Fruit fly (Drosophila melanogaster): ENCODE results near the gene alphaTub85E.

alphaTub85E gene

DNA sequence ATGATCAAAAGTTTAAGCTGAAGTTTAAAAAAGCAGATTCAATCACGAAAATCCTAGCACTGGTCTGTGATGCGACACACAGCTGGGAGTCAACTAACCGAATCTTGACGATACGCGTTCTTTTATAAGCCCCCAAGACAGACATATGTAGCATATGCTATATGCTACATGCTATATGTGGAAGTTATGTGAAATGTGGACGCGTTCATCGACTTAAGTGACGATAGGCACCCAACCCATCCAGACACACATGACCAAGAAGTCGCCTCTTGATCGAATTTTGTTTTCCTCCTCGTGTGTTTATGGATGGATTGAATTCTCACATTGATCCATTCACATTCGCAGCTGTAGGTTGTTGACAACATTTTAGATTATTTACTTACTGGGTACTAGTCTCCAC lies at the start of gene alphaTub85E:
TSS of gene alphaTub85E (minus strand) at position 101 of the 400 bp plus-strand sequence.
- TF ChIP-seq CG8478 (optimal IDR thresholded peaks at IDR 0.05) (no peak), pan (optimal IDR thresholded peaks at IDR 0.05) (no peak), EcR (GFP tag; optimal IDR thresholded peaks at IDR 0.05) (no peak)

DNA sequence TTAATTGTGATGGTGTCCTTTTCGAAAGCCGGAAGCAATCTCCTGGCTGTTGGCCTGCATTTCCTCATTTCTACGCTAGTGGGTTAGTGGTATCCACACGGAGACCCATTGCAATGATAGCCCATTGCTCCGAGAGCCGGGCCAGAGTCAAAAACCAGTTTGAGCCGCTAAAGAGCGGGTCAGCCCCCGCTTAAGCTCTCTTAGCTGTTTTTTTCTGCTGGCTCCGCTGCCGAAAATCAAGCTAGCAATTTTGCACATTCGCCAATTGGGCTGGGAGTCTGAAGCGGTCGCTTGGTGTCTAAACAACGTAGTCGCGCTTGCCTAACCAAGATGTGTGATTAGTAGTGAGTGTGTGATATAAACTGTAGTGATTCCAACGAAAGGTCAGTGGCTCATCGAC lies 46.7 kb upstream of the alphaTub85E start, which contains the start of gene CG12947:
TSS of gene CG12947 (plus strand) at position 301 of the 400 bp plus-strand sequence.
- TF ChIP-seq usp (GFP tag; optimal IDR thresholded peaks at IDR 0.05) (no peak), Dll (optimal IDR thresholded peaks at IDR 0.05) (no peak), EcR (GFP tag; optimal IDR thresholded peaks at IDR 0.05) (no peak), CG8478 (optimal IDR thresholded peaks at IDR 0.05) (no peak), psq (optimal IDR thresholded peaks at IDR 0.05) (no peak), pan (optimal IDR thresholded peaks at IDR 0.05) (no peak)

DNA sequence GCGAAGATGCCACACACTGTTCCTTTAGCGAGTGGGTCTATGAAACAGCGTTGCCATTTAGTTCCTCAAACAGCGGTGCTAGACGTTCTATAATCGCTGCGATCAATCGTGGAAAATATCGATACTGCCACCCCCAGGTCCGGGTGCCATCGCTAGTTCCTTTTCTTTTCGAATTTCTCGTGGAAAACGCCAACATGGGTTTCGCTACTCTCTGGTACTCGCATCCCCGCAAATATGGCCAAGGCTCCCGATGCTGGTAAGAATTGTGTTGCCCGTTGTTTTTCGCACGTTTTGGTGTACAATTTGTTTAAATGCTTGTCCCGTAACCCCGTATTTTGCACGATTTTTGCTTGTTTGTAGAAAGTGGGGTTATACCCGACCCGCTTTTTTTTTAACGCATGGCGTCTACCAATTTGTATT lies 44.9 kb upstream of the alphaTub85E start, which contains the start of gene RpS29:
TSS of gene RpS29 (plus strand) at position 102 of the 420 bp plus-strand sequence.
- TF ChIP-seq Dll (optimal IDR thresholded peaks at IDR 0.05) (no peak), usp (GFP tag; optimal IDR thresholded peaks at IDR 0.05) (no peak), CG8478 (optimal IDR thresholded peaks at IDR 0.05) (no peak), pan (optimal IDR thresholded peaks at IDR 0.05) (no peak), EcR (GFP tag; optimal IDR thresholded peaks at IDR 0.05) (no peak), psq (optimal IDR thresholded peaks at IDR 0.05) (no peak)

DNA sequence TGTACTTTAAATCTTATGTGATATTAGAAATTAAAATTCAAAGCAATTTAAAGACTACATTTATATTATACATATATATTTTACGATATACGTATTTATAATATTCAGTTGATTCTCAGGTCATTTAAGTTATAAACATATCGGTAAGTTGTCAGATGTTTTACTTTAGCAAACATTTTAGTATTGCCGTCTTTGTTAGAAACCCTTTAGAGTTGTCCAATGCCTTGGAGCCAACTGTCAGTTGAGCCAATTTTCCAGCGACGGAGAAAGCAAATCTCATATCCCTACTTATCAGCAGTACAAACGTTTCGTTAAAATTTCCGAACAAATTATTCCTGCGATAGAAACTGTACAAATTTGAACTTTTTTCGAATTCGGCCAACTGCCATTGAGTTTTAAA lies 41.8 kb upstream of the alphaTub85E start, which contains the start of gene topi:
TSS of gene topi (plus strand) at position 301 of the 400 bp plus-strand sequence.
- no peak for TF ChIP-seq pan (optimal IDR thresholded peaks at IDR 0.05)
- no peak for TF ChIP-seq EcR (GFP tag; optimal IDR thresholded peaks at IDR 0.05)
- TF ChIP-seq usp (GFP tag; optimal IDR thresholded peaks at IDR 0.05) = no peak
- no peak for TF ChIP-seq psq (optimal IDR thresholded peaks at IDR 0.05)
- no peak for TF ChIP-seq CG8478 (optimal IDR thresholded peaks at IDR 0.05)
- TF ChIP-seq Dll (optimal IDR thresholded peaks at IDR 0.05) = no peak

DNA sequence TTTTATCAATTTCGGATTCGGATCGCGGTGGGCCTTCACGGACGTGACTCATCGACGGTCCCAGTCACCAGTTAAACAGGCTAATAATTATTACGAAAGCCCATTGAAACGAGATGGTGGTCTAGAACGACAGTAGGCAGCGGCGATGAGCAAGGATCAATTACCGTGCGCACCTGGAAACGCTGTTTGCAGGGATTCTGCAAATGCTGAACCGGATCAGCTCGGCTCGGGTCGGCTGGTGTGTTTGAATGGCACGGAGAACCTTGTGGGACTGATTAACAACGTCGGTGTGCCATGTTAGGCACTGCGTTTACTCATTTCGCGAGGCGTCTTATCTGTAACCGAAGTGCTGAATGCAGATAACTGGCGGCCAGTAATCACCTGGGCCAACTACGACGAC lies 41.1 kb upstream of the alphaTub85E start, which contains the start of gene Whamy:
TSS of gene Whamy (minus strand) at position 273 of the 400 bp plus-strand sequence.
- TF ChIP-seq Dll (optimal IDR thresholded peaks at IDR 0.05) (no peak), usp (GFP tag; optimal IDR thresholded peaks at IDR 0.05) (no peak), CG8478 (optimal IDR thresholded peaks at IDR 0.05) (no peak), pan (optimal IDR thresholded peaks at IDR 0.05) (no peak), EcR (GFP tag; optimal IDR thresholded peaks at IDR 0.05) (no peak)

DNA sequence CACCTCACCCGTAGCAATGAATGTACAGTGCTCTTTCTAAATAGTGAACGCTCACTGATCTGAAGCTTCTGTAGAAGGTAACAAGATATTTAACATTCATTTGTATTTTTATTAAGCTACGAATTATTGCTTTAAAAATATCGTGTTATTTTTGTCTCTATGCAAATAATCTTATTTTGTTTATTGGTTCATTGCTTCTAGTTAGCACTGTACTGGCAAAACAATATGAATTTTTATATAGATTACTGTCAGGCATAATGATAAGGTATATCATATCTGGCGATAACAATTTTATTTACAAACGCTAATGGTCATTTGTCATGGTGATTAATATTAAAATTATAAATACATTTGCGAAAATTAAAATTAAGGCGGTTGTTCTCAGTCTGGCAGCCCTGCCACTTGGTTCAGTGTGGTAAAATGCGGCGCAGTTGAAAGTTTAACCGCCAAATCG lies 38.5 kb upstream of the alphaTub85E start, which contains the start of gene CG9471:
TSS of gene CG9471 (minus strand) at position 24 of the 454 bp plus-strand sequence.
- no peak for TF ChIP-seq usp (GFP tag; optimal IDR thresholded peaks at IDR 0.05)
- no peak for TF ChIP-seq EcR (GFP tag; optimal IDR thresholded peaks at IDR 0.05)
- TF ChIP-seq CG8478 (optimal IDR thresholded peaks at IDR 0.05) = no peak
- TF ChIP-seq pan (optimal IDR thresholded peaks at IDR 0.05) = no peak
- TF ChIP-seq psq (optimal IDR thresholded peaks at IDR 0.05) = no peak
- TF ChIP-seq Dll (optimal IDR thresholded peaks at IDR 0.05) = no peak

DNA sequence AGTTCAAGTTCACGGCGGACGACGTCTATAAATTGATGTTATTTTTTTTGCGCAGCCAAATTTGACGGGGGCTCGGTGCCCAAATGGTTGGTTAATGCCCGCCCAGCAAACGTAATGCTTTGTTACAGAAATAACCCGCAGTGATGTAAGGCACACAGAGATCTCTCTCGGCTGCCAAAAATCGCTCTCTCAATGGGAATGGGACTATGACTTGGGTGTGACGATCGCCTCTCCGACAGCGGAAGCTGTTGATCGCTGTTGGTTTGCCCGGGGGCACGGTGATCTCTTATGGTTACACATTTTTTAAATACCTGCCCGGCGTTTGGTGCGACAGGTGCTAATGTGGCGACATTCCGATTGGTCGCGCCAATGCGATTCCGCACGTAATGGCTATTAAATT lies 37.1 kb upstream of the alphaTub85E start:
- TF ChIP-seq CG8478 (optimal IDR thresholded peaks at IDR 0.05) = no peak
- TF ChIP-seq Dll (optimal IDR thresholded peaks at IDR 0.05) = no peak
- TF ChIP-seq psq (optimal IDR thresholded peaks at IDR 0.05) = no peak
- no peak for TF ChIP-seq EcR (GFP tag; optimal IDR thresholded peaks at IDR 0.05)
- no peak for TF ChIP-seq pan (optimal IDR thresholded peaks at IDR 0.05)
- no peak for TF ChIP-seq usp (GFP tag; optimal IDR thresholded peaks at IDR 0.05)

DNA sequence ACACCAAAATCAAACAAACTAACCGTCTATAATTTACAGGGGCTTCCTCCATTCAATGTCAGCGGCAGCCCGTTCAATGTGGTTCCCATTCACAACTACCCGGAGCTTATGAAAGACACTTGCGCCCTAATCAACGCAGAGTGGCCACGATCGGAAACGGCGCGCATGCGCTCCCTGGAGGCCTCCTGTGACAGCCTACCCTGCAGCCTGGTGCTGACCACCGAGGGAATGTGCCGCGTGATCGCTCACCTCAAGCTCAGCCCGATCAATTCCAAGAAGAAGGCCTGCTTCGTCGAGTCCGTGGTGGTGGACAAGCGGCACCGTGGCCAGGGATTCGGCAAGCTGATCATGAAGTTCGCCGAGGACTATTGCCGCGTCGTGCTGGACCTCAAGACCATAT lies 35.8 kb upstream of the alphaTub85E start, which contains the start of gene MED6:
TSS of gene MED6 (minus strand) at position 101 of the 400 bp plus-strand sequence.
- TF ChIP-seq EcR (GFP tag; optimal IDR thresholded peaks at IDR 0.05) = no peak
- TF ChIP-seq Dll (optimal IDR thresholded peaks at IDR 0.05) = no peak
- TF ChIP-seq usp (GFP tag; optimal IDR thresholded peaks at IDR 0.05) = no peak
- no peak for TF ChIP-seq psq (optimal IDR thresholded peaks at IDR 0.05)
- no peak for TF ChIP-seq CG8478 (optimal IDR thresholded peaks at IDR 0.05)
- TF ChIP-seq pan (optimal IDR thresholded peaks at IDR 0.05) = no peak

DNA sequence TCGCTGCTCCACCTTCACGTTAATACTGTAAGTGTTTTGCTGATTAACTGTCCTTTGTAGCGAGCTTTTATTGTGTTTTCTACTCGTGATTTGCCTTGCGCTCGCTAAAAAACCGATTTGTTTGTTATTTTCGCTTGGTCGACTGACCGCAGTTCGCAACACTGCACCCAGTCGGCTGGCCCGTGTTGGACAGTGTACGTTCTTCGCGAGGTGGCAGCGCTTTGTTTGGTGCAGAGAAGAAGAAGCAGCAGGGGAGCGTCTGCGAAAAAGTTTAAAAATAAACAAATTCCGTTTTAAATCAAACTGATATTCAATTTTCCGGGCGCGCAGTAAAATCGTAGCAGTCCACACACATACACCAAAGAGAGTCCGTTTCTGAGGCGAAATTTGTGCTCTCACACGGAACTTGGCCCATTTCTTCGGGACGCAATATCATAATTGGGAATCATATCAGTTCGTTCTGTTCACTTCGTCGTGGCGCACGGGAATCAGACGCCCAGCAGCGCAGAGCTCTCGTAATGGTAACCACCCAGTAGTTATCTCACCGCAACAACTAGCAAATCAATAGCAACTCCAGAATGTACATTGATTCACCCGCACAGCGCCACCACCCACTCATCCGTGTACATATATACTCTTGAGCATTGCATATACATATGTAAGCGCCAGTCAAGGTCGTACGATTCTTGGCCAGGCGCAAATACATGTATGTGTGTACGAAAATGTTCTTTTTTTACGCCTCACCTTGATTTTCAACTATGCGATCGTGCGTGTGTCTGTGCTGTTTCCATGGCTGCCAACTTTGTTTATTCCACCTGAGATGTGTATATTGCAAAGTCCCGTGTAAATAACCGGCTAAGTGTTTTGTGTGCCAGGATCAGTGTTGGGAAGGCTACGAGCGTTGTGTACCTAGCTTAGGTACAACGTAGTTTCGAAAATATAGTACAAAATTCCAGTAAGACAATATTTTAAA lies 34.9 kb upstream of the alphaTub85E start, which contains the start of gene Naa80:
TSS of gene Naa80 (plus strand) at position 215 of the 973 bp plus-strand sequence.
- TF ChIP-seq psq (optimal IDR thresholded peaks at IDR 0.05) = no peak
- no peak for TF ChIP-seq pan (optimal IDR thresholded peaks at IDR 0.05)

DNA sequence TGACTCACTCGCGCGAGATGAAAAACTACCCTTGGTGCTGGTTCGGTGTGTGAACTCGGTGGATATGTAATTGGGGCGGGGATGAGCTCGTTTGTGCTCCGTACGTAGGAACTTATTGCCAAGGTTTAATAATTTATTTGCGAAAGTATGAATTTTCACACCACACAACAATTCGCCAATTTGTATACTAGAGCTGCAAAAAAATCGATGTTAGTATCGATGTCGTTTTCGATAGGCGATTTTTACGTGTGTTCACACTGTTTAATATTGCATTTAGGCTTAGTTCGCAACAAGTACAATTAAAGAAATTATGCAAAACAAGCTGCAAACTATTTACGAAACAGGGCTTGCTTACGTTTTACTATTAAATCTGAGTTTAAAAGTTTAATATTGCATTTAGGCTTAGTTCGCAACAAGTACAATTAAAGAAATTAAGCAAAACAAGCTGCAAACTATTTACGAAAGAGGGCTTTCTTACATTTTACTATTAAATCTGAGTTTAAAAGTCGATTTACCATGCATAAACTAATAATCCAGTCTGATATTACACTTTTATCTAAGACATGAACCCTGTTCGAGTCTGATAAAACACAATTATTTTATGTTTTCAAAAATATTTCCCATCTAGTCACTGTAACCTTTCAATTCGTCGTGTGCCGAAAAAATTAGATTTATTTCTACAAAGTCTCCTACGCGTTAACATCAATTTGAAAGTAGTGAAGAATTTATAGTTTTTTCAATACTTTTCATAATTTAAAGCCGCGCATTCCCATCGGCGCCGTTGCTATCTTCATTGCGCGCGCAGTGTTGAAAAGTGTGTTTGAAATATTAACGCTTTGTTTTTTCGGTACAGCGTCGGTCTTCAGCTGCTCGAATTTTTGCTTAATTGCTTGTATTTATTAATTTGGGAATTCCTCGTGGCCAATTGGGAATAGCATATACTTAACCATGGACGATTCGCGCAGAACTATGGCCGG lies 30.2 kb upstream of the alphaTub85E start, which contains the start of the genes Snap24 and CG8478:
TSS of gene Snap24 (minus strand) at position 196 of the 977 bp plus-strand sequence.
TSS of gene CG8478 (plus strand) at position 696 of the 977 bp plus-strand sequence.
- no peak for TF ChIP-seq EcR (GFP tag; optimal IDR thresholded peaks at IDR 0.05)
- no peak for TF ChIP-seq pan (optimal IDR thresholded peaks at IDR 0.05)
- no peak for TF ChIP-seq CG8478 (optimal IDR thresholded peaks at IDR 0.05)

Measured in whole organism.